Worm (Caenorhabditis elegans) whole organism, L4 larva: Measurements from ENCODE around the gene gpc-1.

ENCODE experiments used
- ZK546.5 ChIP-seq, 2 experiments: sonication (generic microtip); optimal IDR thresholded peaks; 2 replicates each; lab custom pipeline; 2017; ENCODE audit warnings: missing biosample characterization in 2 of 2, missing genetic modification characterization in 2 of 2
- ama-1 ChIP-seq: fragments of 150-350 bp; optimal IDR thresholded peaks from 2 replicates; lab custom pipeline; 2014; ENCODE audit warnings: inconsistent platforms, mixed read lengths
- arid-1 ChIP-seq: fragments of 200-800 bp; sonication (Bioruptor generic); conservative IDR thresholded peaks from 2 replicates; pipeline ENCODE4 v1.3.6; 2022; ENCODE audit warnings: missing genetic modification reagents, missing genetic modification characterization, missing compliant biosample characterization
- hlh-30 ChIP-seq: sonication (generic microtip); optimal IDR thresholded peaks from 2 replicates; lab custom pipeline; 2017; ENCODE audit warnings: antibody characterized with exemption, mild to moderate bottlenecking, missing genetic modification characterization, missing compliant biosample characterization; ENCODE audit not compliant: insufficient read depth
- mep-1 ChIP-seq: fragments of 150-350 bp; sonication (generic microtip); optimal IDR thresholded peaks from 3 replicates; lab custom pipeline; 2014; ENCODE audit warnings: missing biosample characterization, missing genetic modification characterization
- nhr-237 ChIP-seq: sonication (generic microtip); optimal IDR thresholded peaks from 2 replicates; lab custom pipeline; 2017; ENCODE audit warnings: missing biosample characterization, missing genetic modification characterization
- nhr-6 ChIP-seq: fragments of 150-350 bp; optimal IDR thresholded peaks from 2 replicates; lab custom pipeline; 2014; ENCODE audit warnings: missing biosample characterization, missing genetic modification characterization
- pqm-1 ChIP-seq: sonication (generic microtip); optimal IDR thresholded peaks from 2 replicates; lab custom pipeline; 2017; ENCODE audit warnings: missing biosample characterization, missing genetic modification characterization
- unc-130 ChIP-seq: sonication (generic microtip); optimal IDR thresholded peaks from 2 replicates; lab custom pipeline; 2016; ENCODE audit warnings: missing genetic modification reagents, missing genetic modification characterization, missing compliant biosample characterization
- unc-39 ChIP-seq: sonication (generic microtip); optimal IDR thresholded peaks from 2 replicates; lab custom pipeline; 2017; ENCODE audit warnings: missing biosample characterization, missing genetic modification characterization
- ztf-11 ChIP-seq: fragments of 150-350 bp; optimal IDR thresholded peaks from 2 replicates; lab custom pipeline; 2014; ENCODE audit warnings: missing biosample characterization, missing genetic modification characterization

- TF ChIP-seq ztf-11 (tag; lab: Kevin White, UChicago) = no peak
- TF ChIP-seq arid-1 (GFP tag; lab: Robert Waterston, UW) = no peak
- no peak for TF ChIP-seq unc-39 (tag; lab: Kevin White, UChicago)
- no peak for TF ChIP-seq ama-1
- no peak for TF ChIP-seq nhr-6 (tag; lab: Kevin White, UChicago)
- no peak for TF ChIP-seq hlh-30 (tag; lab: Kevin White, UChicago)
- TF ChIP-seq ZK546.5 (tag; optimal IDR thresholded peaks at IDR 0.05; lab: Kevin White, UChicago) = no peak
- TF ChIP-seq unc-130 (GFP tag; lab: Kevin White, UChicago) = no peak
- TF ChIP-seq pqm-1 (tag; lab: Kevin White, UChicago) = no peak
- TF ChIP-seq nhr-237 = no peak
- no peak for TF ChIP-seq mep-1 (tag; lab: Kevin White, UChicago)
Observed at ce11 chrX:12869412-12869811, 15.4 kb downstream of the gpc-1 start.
